Fruit fly (Drosophila melanogaster): ENCODE data around the gene CG43321.
A peak's percentile ranks its signal among the peaks of the same experiment; 100 is the strongest.

CG43321 gene

dm6 chr2L:7011962-7012361, at the start of gene CG43321:
CG43321 (plus strand) TSS chr2L:7012262.
- no peak for TF ChIP-seq noc (tag; optimal IDR thresholded peaks at IDR 0.05)

- peak; percentile 59 for TF ChIP-seq noc (tag; optimal IDR thresholded peaks at IDR 0.05)
Observed at dm6 chr2L:6964022-6964434, 48.0 kb upstream of the CG43321 start, which contains the start of the genes sip2 and Coprox. sip2 (minus strand) TSS chr2L:6964074. Coprox (plus strand) TSS chr2L:6964421.

- TF ChIP-seq noc (tag; optimal IDR thresholded peaks at IDR 0.05) = no peak
Observed at dm6 chr2L:6964632-6965031, 47.4 kb upstream of the CG43321 start.

- TF ChIP-seq noc (tag; optimal IDR thresholded peaks at IDR 0.05) = no peak
Observed at dm6 chr2L:6966309-6966708, 45.8 kb upstream of the CG43321 start.

dm6 chr2L:6967422-6968012, 44.5 kb upstream of the CG43321 start, which contains the start of gene Sumo:
Sumo (minus strand) TSS chr2L:6967644.
- TF ChIP-seq noc (tag; optimal IDR thresholded peaks at IDR 0.05) = no peak

dm6 chr2L:6968013-6968517, 44.0 kb upstream of the CG43321 start:
- no peak for TF ChIP-seq noc (tag; optimal IDR thresholded peaks at IDR 0.05)

- no peak for TF ChIP-seq noc (tag; optimal IDR thresholded peaks at IDR 0.05)
Observed at dm6 chr2L:6970813-6971212, 41.2 kb upstream of the CG43321 start.

- no peak for TF ChIP-seq noc (tag; optimal IDR thresholded peaks at IDR 0.05)
Observed at dm6 chr2L:6971597-6972036, 40.4 kb upstream of the CG43321 start, which contains the start of gene snRNP-U1-70K. snRNP-U1-70K (minus strand) TSS chr2L:6971737.

- TF ChIP-seq noc (tag; optimal IDR thresholded peaks at IDR 0.05) = no peak
Observed at dm6 chr2L:6991085-6991484, 21.0 kb upstream of the CG43321 start.

dm6 chr2L:6998736-6999135, 13.3 kb upstream of the CG43321 start:
- TF ChIP-seq noc (tag; optimal IDR thresholded peaks at IDR 0.05) = no peak

- no peak for TF ChIP-seq noc (tag; optimal IDR thresholded peaks at IDR 0.05)
Observed at dm6 chr2L:7004304-7004703, 7.8 kb upstream of the CG43321 start.

dm6 chr2L:7005489-7005888, 6.6 kb upstream of the CG43321 start:
- TF ChIP-seq noc (tag; optimal IDR thresholded peaks at IDR 0.05) = no peak

- TF ChIP-seq noc (tag; optimal IDR thresholded peaks at IDR 0.05) = no peak
Observed at dm6 chr2L:7007564-7007963, 4.5 kb upstream of the CG43321 start.

dm6 chr2L:7009807-7010470, 2.1 kb upstream of the CG43321 start, which contains the start of gene uif:
uif (minus strand) TSS chr2L:7010359.
- TF ChIP-seq noc (tag; optimal IDR thresholded peaks at IDR 0.05) = no peak

- no peak for TF ChIP-seq noc (tag; optimal IDR thresholded peaks at IDR 0.05)
Observed at dm6 chr2L:7010513-7010912, 1.5 kb upstream of the CG43321 start.

dm6 chr2L:7013157-7013556, 1.1 kb downstream of the CG43321 start, which contains the start of gene CG43322:
CG43322 (plus strand) TSS chr2L:7013396.
- no peak for TF ChIP-seq noc (tag; optimal IDR thresholded peaks at IDR 0.05)

- no peak for TF ChIP-seq noc (tag; optimal IDR thresholded peaks at IDR 0.05)
Observed at dm6 chr2L:7021382-7021781, 9.3 kb downstream of the CG43321 start, which contains the start of gene Pcp. Pcp (plus strand) TSS chr2L:7021682.
